Worm (Caenorhabditis elegans) whole organism, young adult: ENCODE results near the gene T13F2.4.

Experiments
- F57A8.1 ChIP-seq: fragments of 200-800 bp; sonication (Bioruptor generic); optimal IDR thresholded peaks from 2 replicates; lab custom pipeline; 2018; ENCODE audit warnings: mild to moderate bottlenecking, missing genetic modification characterization, moderate library complexity, missing compliant biosample characterization
- ama-1 ChIP-seq, 3 experiments: fragments of 150-350 bp in 1 of 3; sonication (generic microtip) in 2 of 3; optimal IDR thresholded peaks; 2 replicates each; lab custom pipeline; 2014 to 2018; ENCODE audit warnings: missing biosample characterization in 2 of 3, missing genetic modification characterization in 2 of 3, missing genetic modification reagents in 2 of 3
- ceh-100 ChIP-seq: fragments of 200-800 bp; sonication (Bioruptor generic); IDR thresholded peaks from 2 replicates; pipeline ENCODE4 v1.3.6; 2022; ENCODE audit warnings: missing genetic modification reagents, missing genetic modification characterization, missing compliant biosample characterization
- dpl-1 ChIP-seq: fragments of 150-350 bp; optimal IDR thresholded peaks from 2 replicates; lab custom pipeline; 2014; ENCODE audit warnings: missing biosample characterization, missing genetic modification reagents, missing genetic modification characterization
- ekl-4 ChIP-seq: fragments of 200-800 bp; sonication (Bioruptor generic); IDR thresholded peaks from 2 replicates; pipeline ENCODE4 v1.3.6; 2022; ENCODE audit warnings: missing genetic modification reagents, missing genetic modification characterization, missing compliant biosample characterization
- let-526 ChIP-seq: fragments of 200-800 bp; sonication (Bioruptor generic); IDR thresholded peaks from 2 replicates; pipeline ENCODE4 v1.3.6; 2022; ENCODE audit warnings: missing genetic modification reagents, missing genetic modification characterization, missing compliant biosample characterization
- lsl-1 ChIP-seq: fragments of 200-800 bp; sonication (Bioruptor generic); optimal IDR thresholded peaks from 2 replicates; lab custom pipeline; 2018; ENCODE audit warnings: mild to moderate bottlenecking, missing genetic modification characterization, moderate library complexity, missing compliant biosample characterization
- nfya-1 ChIP-seq: sonication (generic microtip); optimal IDR thresholded peaks from 2 replicates; lab custom pipeline; 2017; ENCODE audit warnings: antibody characterized with exemption, missing compliant biosample characterization, missing genetic modification characterization, borderline replicate concordance; ENCODE audit not compliant: insufficient read depth
- sdz-38 ChIP-seq: sonication (generic microtip); optimal IDR thresholded peaks from 2 replicates; lab custom pipeline; 2016; ENCODE audit warnings: missing genotype, missing genetic modification characterization, missing compliant biosample characterization

DNA sequence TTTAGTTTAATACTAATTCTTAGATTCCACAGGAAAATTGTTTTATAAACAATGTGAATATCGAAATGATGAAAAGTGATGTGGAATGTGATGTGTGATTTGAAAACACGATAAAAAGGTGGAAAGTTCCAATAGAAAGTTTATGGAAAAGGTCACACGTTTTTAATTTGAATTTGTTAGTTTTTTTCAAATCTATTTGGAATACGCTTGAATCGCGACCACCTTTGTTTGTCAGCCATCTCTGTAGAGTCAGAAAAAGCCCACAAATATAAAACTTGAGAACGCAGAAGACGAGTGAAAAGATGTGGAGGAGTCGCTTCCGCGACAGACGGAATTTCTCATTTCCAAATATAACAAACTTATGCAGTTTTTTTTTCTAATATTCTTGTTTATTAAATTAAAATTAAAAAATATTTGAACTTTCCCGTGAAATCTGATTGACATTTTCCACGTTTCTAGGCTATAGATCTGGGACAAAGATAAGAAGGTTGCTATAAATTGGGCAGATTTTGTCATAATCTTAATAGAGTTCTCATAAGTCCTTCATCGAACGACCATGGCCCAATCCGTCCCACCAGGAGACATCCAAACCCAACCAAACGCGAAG lies 51.5 kb downstream of the T13F2.4 start, which contains the start of the genes kin-24 and msp-56:
- no peak for TF ChIP-seq ama-1 (optimal IDR thresholded peaks at IDR 0.05; lab: Kevin White, UChicago)
- TF ChIP-seq ama-1 (GFP tag; optimal IDR thresholded peaks at IDR 0.05; lab: Kevin White, UChicago), result no peak
- TF ChIP-seq dpl-1 (GFP tag; lab: Kevin White, UChicago), result no peak
- TF ChIP-seq F57A8.1 (GFP tag; lab: Kevin White, UChicago), result no peak
- TF ChIP-seq lsl-1 (GFP tag; lab: Kevin White, UChicago), result no peak
- no peak for TF ChIP-seq nfya-1 (tag; lab: Kevin White, UChicago)
- TF ChIP-seq let-526 (GFP tag; lab: Robert Waterston, UW), result no peak
- TF ChIP-seq ekl-4 (GFP tag; lab: Robert Waterston, UW), result no peak
- no peak for TF ChIP-seq ceh-100 (GFP tag; lab: Robert Waterston, UW)
- no peak for TF ChIP-seq sdz-38 (tag; lab: Kevin White, UChicago)
